Fruit fly (Drosophila melanogaster) whole organism, pupa: ENCODE data around the gene Ace.
A peak's percentile ranks its signal among the peaks of the same experiment; 100 is the strongest.

Experiments used
- CG10348 ChIP-seq: fragments of 200-800 bp; sonication (Bioruptor generic); IDR thresholded peaks from 2 replicates; pipeline ENCODE4 v1.3.6; 2022; ENCODE audit warnings: missing biosample characterization, missing genetic modification characterization
- CG12605 ChIP-seq: fragments of 200-800 bp; sonication (Bioruptor generic); IDR thresholded peaks from 2 replicates; pipeline ENCODE4 v1.3.6; 2022; ENCODE audit warnings: missing biosample characterization, missing genetic modification characterization
- CG13204 ChIP-seq: fragments of 200-800 bp; sonication (Bioruptor generic); optimal IDR thresholded peaks from 2 replicates; lab custom pipeline; 2018; ENCODE audit warnings: missing biosample characterization, mild to moderate bottlenecking, missing genetic modification characterization, moderate library complexity
- CG14655 ChIP-seq: fragments of 200-800 bp; sonication (Bioruptor generic); optimal IDR thresholded peaks from 3 replicates; lab custom pipeline; 2017; ENCODE audit warnings: mild to moderate bottlenecking, missing biosample characterization, missing genetic modification reagents, missing genetic modification characterization
- CG15710 ChIP-seq: fragments of 200-800 bp; sonication (Bioruptor generic); optimal IDR thresholded peaks from 2 replicates; lab custom pipeline; 2018; ENCODE audit warnings: missing biosample characterization, mild to moderate bottlenecking, missing genetic modification characterization, moderate library complexity
- CG17806 ChIP-seq: fragments of 200-800 bp; sonication (Bioruptor generic); optimal IDR thresholded peaks from 2 replicates; lab custom pipeline; 2018; ENCODE audit warnings: missing biosample characterization, mild to moderate bottlenecking, missing genetic modification characterization, moderate library complexity
- CG32121 ChIP-seq: fragments of 200-800 bp; sonication (Bioruptor generic); IDR thresholded peaks from 2 replicates; pipeline ENCODE4 v1.3.6; 2022; ENCODE audit warnings: missing biosample characterization, missing genetic modification characterization
- CG34367 ChIP-seq: fragments of 200-800 bp; sonication (Bioruptor generic); optimal IDR thresholded peaks from 2 replicates; lab custom pipeline; 2018; ENCODE audit warnings: missing biosample characterization, mild to moderate bottlenecking, missing genetic modification characterization
- CG4496 ChIP-seq: fragments of 200-800 bp; sonication (Bioruptor generic); IDR thresholded peaks from 3 replicates; pipeline ENCODE4 v1.3.6; 2022; ENCODE audit warnings: missing biosample characterization, missing genetic modification characterization
- CG8159 ChIP-seq: fragments of 200-800 bp; sonication (Bioruptor generic); optimal IDR thresholded peaks from 3 replicates; lab custom pipeline; 2018; ENCODE audit warnings: missing biosample characterization, mild to moderate bottlenecking, missing genetic modification characterization, moderate library complexity
- CG8301 ChIP-seq: fragments of 200-800 bp; sonication (Bioruptor generic); optimal IDR thresholded peaks from 2 replicates; lab custom pipeline; 2018; ENCODE audit warnings: missing biosample characterization, mild to moderate bottlenecking, missing genetic modification characterization
- CG9948 ChIP-seq: fragments of 200-800 bp; sonication (Bioruptor generic); optimal IDR thresholded peaks from 2 replicates; lab custom pipeline; 2018; ENCODE audit warnings: missing biosample characterization, mild to moderate bottlenecking, missing genetic modification characterization, moderate library complexity
- D1 ChIP-seq: fragments of 200-800 bp; sonication (Bioruptor generic); optimal IDR thresholded peaks from 2 replicates; lab custom pipeline; 2018; ENCODE audit warnings: missing biosample characterization, mild to moderate bottlenecking, missing genetic modification characterization, moderate library complexity
- EcR ChIP-seq: fragments of 200-800 bp; sonication (Bioruptor generic); optimal IDR thresholded peaks from 3 replicates; lab custom pipeline; 2019; ENCODE audit warnings: missing biosample characterization, missing genetic modification characterization, mild to moderate bottlenecking, moderate library complexity, missing genetic modification reagents
- Ets98B ChIP-seq: fragments of 200-800 bp; sonication (Bioruptor generic); IDR thresholded peaks from 2 replicates; pipeline ENCODE4 v1.3.6; 2022; ENCODE audit warnings: missing biosample characterization, missing genetic modification characterization
- Pif1A ChIP-seq: fragments of 200-800 bp; sonication (Bioruptor generic); optimal IDR thresholded peaks from 3 replicates; lab custom pipeline; 2016; ENCODE audit warnings: missing biosample characterization, missing genetic modification characterization
- Pif1B ChIP-seq: fragments of 200-800 bp; sonication (Bioruptor generic); optimal IDR thresholded peaks from 3 replicates; lab custom pipeline; 2016; ENCODE audit warnings: missing biosample characterization, missing genetic modification characterization
- Snoo ChIP-seq: fragments of 200-800 bp; sonication (Bioruptor generic); optimal IDR thresholded peaks from 3 replicates; lab custom pipeline; 2017; ENCODE audit warnings: missing biosample characterization, mild to moderate bottlenecking, missing genetic modification characterization, inconsistent platforms
- fd96Ca ChIP-seq: fragments of 200-800 bp; sonication (Bioruptor generic); IDR thresholded peaks from 3 replicates; pipeline ENCODE4 v1.3.6; 2022; ENCODE audit warnings: missing biosample characterization, missing genetic modification characterization
- gl ChIP-seq: fragments of 200-800 bp; sonication (Bioruptor generic); optimal IDR thresholded peaks from 2 replicates; lab custom pipeline; 2018; ENCODE audit warnings: missing biosample characterization, mild to moderate bottlenecking, missing genetic modification characterization
- rn ChIP-seq: fragments of 200-800 bp; sonication (Bioruptor generic); IDR thresholded peaks from 2 replicates; pipeline ENCODE4 v1.3.6; 2022; ENCODE audit warnings: missing biosample characterization, missing genetic modification characterization

Ace gene

DNA sequence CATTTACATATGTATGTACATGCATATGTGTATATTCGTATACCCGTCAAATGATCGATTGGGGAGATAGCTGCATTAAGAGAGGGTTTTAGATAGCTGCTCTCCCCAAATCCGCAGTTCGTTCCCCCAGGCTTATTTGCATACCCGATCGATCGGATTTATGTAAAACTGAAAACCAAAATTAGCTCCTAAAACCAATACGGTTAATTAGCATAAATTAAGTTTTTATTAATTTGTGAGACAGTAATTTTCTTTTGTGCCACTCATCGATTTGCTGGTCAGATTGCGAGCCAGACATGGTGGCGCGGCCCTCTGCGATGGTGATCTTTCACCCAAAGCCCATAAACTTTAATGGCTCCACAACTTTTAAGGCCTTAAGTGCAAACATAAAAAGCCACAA lies 28.1 kb downstream of the Ace start:
- no peak for TF ChIP-seq CG14655 (GFP tag; lab: Kevin White, UChicago)

DNA sequence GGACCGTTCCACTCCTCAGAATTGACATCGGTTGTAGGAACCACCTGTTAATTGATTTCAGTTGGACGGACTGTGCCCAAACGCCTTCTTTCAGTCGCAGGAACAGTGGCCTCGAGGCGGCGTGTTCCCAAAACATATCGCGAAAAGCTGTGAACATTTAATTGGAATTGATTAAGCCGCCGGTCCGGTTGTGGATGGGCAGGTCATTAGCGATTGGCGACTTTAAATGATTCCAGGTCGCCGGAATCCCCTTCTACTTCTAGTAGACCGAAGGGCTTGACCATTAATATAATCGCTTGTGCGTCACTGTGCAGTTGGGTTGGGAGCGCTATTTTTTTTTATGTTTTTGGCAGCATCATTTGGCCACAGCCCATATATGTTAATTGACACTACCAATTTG lies 37.5 kb downstream of the Ace start:
- TF ChIP-seq CG15710 (tag; lab: Kevin White, UChicago): no peak
- TF ChIP-seq CG4496 (GFP tag; lab: Robert Waterston, UW): no peak
- TF ChIP-seq Ets98B: no peak
- TF ChIP-seq D1 (tag; lab: Kevin White, UChicago): no peak
- TF ChIP-seq CG34367 (tag; lab: Kevin White, UChicago): no peak
- no peak for TF ChIP-seq EcR
- no peak for TF ChIP-seq CG8159 (tag; lab: Kevin White, UChicago)
- TF ChIP-seq CG13204 (GFP tag; lab: Kevin White, UChicago): no peak
- no peak for TF ChIP-seq CG17806 (tag; lab: Kevin White, UChicago)
- no peak for TF ChIP-seq gl (tag; lab: Kevin White, UChicago)
- no peak for TF ChIP-seq CG8301 (tag; lab: Kevin White, UChicago)
- TF ChIP-seq CG32121: no peak
- TF ChIP-seq rn: no peak
- no peak for TF ChIP-seq Pif1B
- no peak for TF ChIP-seq CG10348 (GFP tag; lab: Robert Waterston, UW)
- TF ChIP-seq CG12605 (GFP tag; lab: Robert Waterston, UW): no peak
- TF ChIP-seq, all 21 proteins: peak for 0

DNA sequence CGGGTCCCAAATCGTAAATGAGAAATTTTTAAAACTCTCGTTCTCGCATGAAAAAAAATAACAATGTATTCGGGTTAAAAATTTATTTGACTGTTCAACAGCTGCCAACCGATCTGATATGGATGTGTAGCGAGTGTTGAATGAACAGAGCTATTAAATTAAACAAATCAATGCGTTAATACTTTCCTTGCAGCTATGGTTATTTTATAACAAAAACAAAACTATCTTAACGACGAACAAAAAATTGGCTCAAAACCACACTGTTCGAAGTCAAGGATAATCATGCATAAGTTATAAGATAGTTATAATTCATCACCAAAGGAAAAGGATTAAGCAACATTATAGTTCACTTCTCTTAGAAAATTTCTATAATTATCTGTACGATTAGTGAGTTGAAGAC lies 38.8 kb downstream of the Ace start, which contains the start of gene CG8476:
CG8476 (minus strand) TSS at position 101 of the 400 bp plus-strand sequence.
- TF ChIP-seq CG17806 (tag; lab: Kevin White, UChicago) (no peak), CG10348 (GFP tag; lab: Robert Waterston, UW) (no peak), Snoo (tag; lab: Kevin White, UChicago) (no peak), Ets98B (no peak), EcR (no peak), rn (no peak), CG32121 (no peak), Pif1B (no peak), CG13204 (GFP tag; lab: Kevin White, UChicago) (no peak), D1 (tag; lab: Kevin White, UChicago) (no peak)
- TF ChIP-seq, all 21 proteins: peak for 0

DNA sequence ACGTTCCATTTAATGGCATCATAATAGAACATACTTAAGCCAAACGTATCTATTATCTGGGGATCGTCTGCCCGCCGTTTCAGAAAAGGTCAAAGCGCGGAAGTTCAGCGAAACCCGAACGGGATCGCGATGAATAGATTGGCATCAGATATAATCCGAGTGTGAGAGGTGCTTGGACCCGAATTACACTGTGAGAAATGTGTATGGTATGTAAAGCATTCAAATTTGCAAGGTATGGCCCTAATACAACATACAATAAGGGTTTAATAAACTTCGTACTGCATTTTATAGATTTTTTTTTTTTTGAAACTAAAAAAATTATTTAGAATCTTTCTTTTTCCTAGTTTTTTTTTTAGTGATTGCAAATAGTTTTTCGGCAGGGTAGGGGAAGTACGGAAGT lies 40.6 kb downstream of the Ace start:
- TF ChIP-seq CG13204 (GFP tag; lab: Kevin White, UChicago) (no peak), CG14655 (GFP tag; lab: Kevin White, UChicago) (no peak), Pif1A (GFP tag; lab: Kevin White, UChicago) (no peak), fd96Ca (GFP tag; lab: Robert Waterston, UW) (no peak), D1 (tag; lab: Kevin White, UChicago) (no peak), Pif1B (no peak), gl (tag; lab: Kevin White, UChicago) (no peak), EcR (no peak), CG4496 (GFP tag; lab: Robert Waterston, UW) (no peak), CG10348 (GFP tag; lab: Robert Waterston, UW) (no peak)

DNA sequence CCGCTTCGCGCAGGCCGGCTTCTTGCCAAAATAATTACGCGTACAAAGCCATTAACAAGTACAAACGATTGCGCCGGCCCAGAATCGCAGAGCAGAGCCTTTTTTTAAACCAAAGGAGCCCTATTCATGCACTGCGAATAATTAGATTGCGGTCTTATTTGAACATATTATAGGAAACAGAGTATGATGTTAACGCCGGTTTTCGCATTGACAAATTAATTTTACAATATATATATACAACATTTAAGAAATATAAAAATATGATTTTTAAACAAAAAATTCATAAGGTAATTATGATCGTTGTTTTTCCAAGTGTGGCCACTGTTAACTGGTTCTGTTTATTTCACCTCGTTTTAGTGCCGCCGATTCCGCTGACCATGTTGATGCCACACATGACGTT lies 44.2 kb downstream of the Ace start:
- peak; percentile 63 for TF ChIP-seq CG15710 (tag; lab: Kevin White, UChicago)
- no peak for TF ChIP-seq CG4496 (GFP tag; lab: Robert Waterston, UW)
- peak; percentile 39 for TF ChIP-seq Snoo (tag; lab: Kevin White, UChicago)
- TF ChIP-seq CG14655 (GFP tag; lab: Kevin White, UChicago): peak; percentile 16
- no peak for TF ChIP-seq CG8301 (tag; lab: Kevin White, UChicago)
- no peak for TF ChIP-seq CG13204 (GFP tag; lab: Kevin White, UChicago)
- TF ChIP-seq CG17806 (tag; lab: Kevin White, UChicago): peak; percentile 64
- peak; percentile 3 for TF ChIP-seq CG34367 (tag; lab: Kevin White, UChicago)
- no peak for TF ChIP-seq EcR
- no peak for TF ChIP-seq rn
- TF ChIP-seq Pif1B: peak; percentile 27
- no peak for TF ChIP-seq D1 (tag; lab: Kevin White, UChicago)
- peak; percentile 81 for TF ChIP-seq CG8159 (tag; lab: Kevin White, UChicago)
- no peak for TF ChIP-seq CG32121
- TF ChIP-seq gl (tag; lab: Kevin White, UChicago): no peak
- TF ChIP-seq CG12605 (GFP tag; lab: Robert Waterston, UW): no peak
- no peak for TF ChIP-seq fd96Ca (GFP tag; lab: Robert Waterston, UW)
- TF ChIP-seq CG10348 (GFP tag; lab: Robert Waterston, UW): no peak
- TF ChIP-seq Ets98B: no peak
- peak; percentile 54 for TF ChIP-seq Pif1A (GFP tag; lab: Kevin White, UChicago)
- peak; percentile 56 for TF ChIP-seq CG9948 (tag; lab: Kevin White, UChicago)
- TF ChIP-seq, all 21 proteins: peak for 9

DNA sequence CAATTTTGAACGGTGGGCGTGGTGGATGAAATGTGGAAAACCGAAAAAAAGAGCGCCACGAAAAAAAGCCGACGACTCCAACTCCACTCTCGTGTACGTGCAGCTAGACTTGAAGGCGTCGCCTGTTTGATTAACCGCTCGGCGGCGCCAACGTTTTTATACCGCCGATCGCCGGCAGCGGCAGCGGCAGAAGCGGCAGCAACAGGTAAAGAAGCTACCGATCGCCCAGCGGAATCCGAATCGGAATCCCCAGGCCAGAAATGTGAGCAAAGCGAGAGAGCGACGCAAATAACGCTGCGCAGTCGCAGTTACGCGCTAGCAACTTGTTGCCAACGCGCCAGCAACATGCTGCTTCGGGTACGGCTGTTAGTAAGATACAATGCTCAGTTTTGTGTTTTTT lies 45.0 kb downstream of the Ace start, which contains the start of gene CG8483:
CG8483 (minus strand) TSS at position 119 of the 400 bp plus-strand sequence.
- TF ChIP-seq CG13204 (GFP tag; lab: Kevin White, UChicago) (peak; percentile 41), CG15710 (tag; lab: Kevin White, UChicago) (no peak)

DNA sequence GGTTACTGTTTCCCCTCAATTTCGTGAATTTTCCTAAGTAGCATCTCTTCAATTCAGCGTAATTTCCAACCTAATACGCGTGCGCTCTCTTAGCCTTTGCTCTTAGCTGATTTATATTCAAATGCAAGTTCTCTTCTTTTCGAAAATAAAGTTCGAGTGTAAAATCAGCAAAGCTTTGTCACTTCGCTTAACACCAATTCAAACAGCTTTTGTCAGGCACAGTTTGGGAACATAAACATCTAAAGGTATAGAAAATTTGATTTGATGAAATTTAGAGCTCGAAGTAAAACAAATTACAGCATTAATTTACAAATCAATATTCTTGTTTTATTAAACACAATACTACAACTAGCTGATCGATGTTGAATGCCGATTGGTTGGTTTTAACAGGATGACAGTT lies 50.9 kb downstream of the Ace start:
- TF ChIP-seq CG4496 (GFP tag; lab: Robert Waterston, UW) (no peak), CG10348 (GFP tag; lab: Robert Waterston, UW) (no peak), D1 (tag; lab: Kevin White, UChicago) (no peak), EcR (no peak), CG12605 (GFP tag; lab: Robert Waterston, UW) (no peak), CG32121 (no peak), rn (no peak), CG9948 (tag; lab: Kevin White, UChicago) (no peak), CG8301 (tag; lab: Kevin White, UChicago) (no peak), CG17806 (tag; lab: Kevin White, UChicago) (no peak), fd96Ca (GFP tag; lab: Robert Waterston, UW) (no peak)
